Fruit fly (Drosophila melanogaster): ENCODE measurements around the gene CG8353.

The CG8353 gene

DNA sequence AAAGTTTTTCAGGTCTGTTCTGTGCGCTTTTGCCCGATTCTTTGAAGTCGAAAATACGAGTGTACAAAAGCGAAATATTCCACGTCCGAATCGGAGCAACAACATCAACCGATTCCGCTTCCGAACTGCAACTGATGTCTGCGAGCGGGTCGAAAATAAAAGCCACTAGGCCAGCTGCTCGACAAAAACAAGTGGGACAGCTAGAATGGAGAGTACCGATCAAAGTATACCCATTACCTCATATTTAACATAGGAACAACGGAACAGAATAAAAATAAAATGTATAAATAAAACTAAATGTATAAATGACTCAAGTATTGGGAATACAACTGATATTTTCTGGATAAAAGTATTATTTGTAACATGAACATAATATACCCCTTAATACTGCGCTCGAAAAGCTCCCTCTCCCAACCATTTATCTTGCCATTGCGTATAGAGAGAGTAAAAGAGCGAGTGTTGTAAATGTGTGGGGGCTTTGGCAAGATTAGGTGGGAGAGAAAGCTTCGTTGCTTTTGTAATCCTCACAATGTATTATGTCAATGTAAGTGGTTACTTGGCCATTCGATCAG, 8.8 kb upstream of the CG8353 start, which contains the start of gene SLC5A11:
SLC5A11 (minus strand) TSS at position 137 of the 572 bp plus-strand sequence.
- 0 out of 3 replicates have a peak, but pooled peaks have one; percentile 63 for TF ChIP-seq z (GFP tag; IDR thresholded peaks at IDR 0.05)
- TF ChIP-seq crc (GFP tag; optimal IDR thresholded peaks at IDR 0.05), result peak; percentile 83
- TF ChIP-seq Vsx1 (GFP tag; optimal IDR thresholded peaks at IDR 0.05), result peak; percentile 95
- TF ChIP-seq fd102C (GFP tag; optimal IDR thresholded peaks at IDR 0.05), result no peak
- TF ChIP-seq Rx (GFP tag; IDR thresholded peaks at IDR 0.05), result peak; percentile 85
- peak; percentile 68 for TF ChIP-seq cg (GFP tag; optimal IDR thresholded peaks at IDR 0.05)
- peak; percentile 100 for TF ChIP-seq seq (GFP tag; IDR thresholded peaks at IDR 0.05)
- TF ChIP-seq peb (GFP tag; IDR thresholded peaks at IDR 0.05), result peak; percentile 98
- TF ChIP-seq CG8478 (optimal IDR thresholded peaks at IDR 0.05), result no peak
- TF ChIP-seq toy (GFP tag; IDR thresholded peaks at IDR 0.05), result peak; percentile 94
- TF ChIP-seq CG9932 (GFP tag; IDR thresholded peaks at IDR 0.05), result peak; percentile 96
- peak; percentile 74 for TF ChIP-seq CG6654 (GFP tag; optimal IDR thresholded peaks at IDR 0.05)
- TF ChIP-seq psq (GFP tag; optimal IDR thresholded peaks at IDR 0.05), result peak; percentile 96
- TF ChIP-seq CG16813 (GFP tag; IDR thresholded peaks at IDR 0.05; ENCODE audit: partially characterized antibody), result no peak
- TF ChIP-seq Six4 (GFP tag; optimal IDR thresholded peaks at IDR 0.05), result peak; percentile 97
- TF ChIP-seq CG9797 (GFP tag; optimal IDR thresholded peaks at IDR 0.05), result peak; percentile 19
- TF ChIP-seq lbe (GFP tag; optimal IDR thresholded peaks at IDR 0.05), result peak; percentile 99
- TF ChIP-seq sd (tag; optimal IDR thresholded peaks at IDR 0.05), result peak; percentile 99
- peak; percentile 97 for TF ChIP-seq tup (GFP tag; optimal IDR thresholded peaks at IDR 0.05)
- peak; percentile 95 for TF ChIP-seq CG2120 (GFP tag; optimal IDR thresholded peaks at IDR 0.05)
- peak; percentile 96 for TF ChIP-seq Blimp-1 (GFP tag; optimal IDR thresholded peaks at IDR 0.05)
- peak; percentile 81 for TF ChIP-seq CG4707 (GFP tag; optimal IDR thresholded peaks at IDR 0.05)
- TF ChIP-seq CG10267 (tag; optimal IDR thresholded peaks at IDR 0.05), result peak; percentile 97
- TF ChIP-seq bsh (GFP tag; optimal IDR thresholded peaks at IDR 0.05), result peak; percentile 95 to 100
- peak; percentile 96 for TF ChIP-seq ind (GFP tag; optimal IDR thresholded peaks at IDR 0.05)
- peak; percentile 96 for TF ChIP-seq Asciz (GFP tag; optimal IDR thresholded peaks at IDR 0.05)
- peak; percentile 83 for TF ChIP-seq CG1603 (tag; optimal IDR thresholded peaks at IDR 0.05)
- TF ChIP-seq CG4404 (GFP tag; IDR thresholded peaks at IDR 0.05), result peak; percentile 85
- no peak for TF ChIP-seq Dfd (GFP tag; optimal IDR thresholded peaks at IDR 0.05)
- peak; percentile 73 for TF ChIP-seq CG9609 (GFP tag; optimal IDR thresholded peaks at IDR 0.05)
- peak; percentile 82 for TF ChIP-seq kay (GFP tag; optimal IDR thresholded peaks at IDR 0.05)
- TF ChIP-seq CG31224 (GFP tag; IDR thresholded peaks at IDR 0.05), result peak; percentile 93
- peak; percentile 87 for TF ChIP-seq fd64A (GFP tag; optimal IDR thresholded peaks at IDR 0.05)
- peak; percentile 94 for TF ChIP-seq zfh1 (GFP tag; IDR thresholded peaks at IDR 0.05)
- TF ChIP-seq ato (GFP tag; IDR thresholded peaks at IDR 0.05; ENCODE audit: partially characterized antibody), result no peak
- no peak for TF ChIP-seq yki (optimal IDR thresholded peaks at IDR 0.05)
- no peak for TF ChIP-seq CG2129 (GFP tag; IDR thresholded peaks at IDR 0.05; ENCODE audit: partially characterized antibody)
- peak; percentile 95 for TF ChIP-seq CG32772 (GFP tag; IDR thresholded peaks at IDR 0.05)
- TF ChIP-seq ara (GFP tag; IDR thresholded peaks at IDR 0.05), result peak; percentile 94
- TF ChIP-seq Nf-YB (GFP tag; optimal IDR thresholded peaks at IDR 0.05), result peak; percentile 85
- peak; percentile 41 for TF ChIP-seq Bteb2 (GFP tag; optimal IDR thresholded peaks at IDR 0.05)
- peak; percentile 99 for TF ChIP-seq sisA (GFP tag; IDR thresholded peaks at IDR 0.05)
- peak; percentile 59 for TF ChIP-seq CG15479 (GFP tag; optimal IDR thresholded peaks at IDR 0.05)
- TF ChIP-seq CG4360 (GFP tag; IDR thresholded peaks at IDR 0.05), result peak; percentile 78
- TF ChIP-seq sens (GFP tag), result peak; percentile 84
- peak; percentile 98 for TF ChIP-seq CG12155 (GFP tag; optimal IDR thresholded peaks at IDR 0.05)
- peak; percentile 92 for TF ChIP-seq CG11696 (GFP tag; IDR thresholded peaks at IDR 0.05)
- no peak for TF ChIP-seq Kr (GFP tag; optimal IDR thresholded peaks at IDR 0.05)
- TF ChIP-seq Nf-YA (GFP tag; IDR thresholded peaks at IDR 0.05), result peak; percentile 77
- peak; percentile 96 for TF ChIP-seq scrt (GFP tag; optimal IDR thresholded peaks at IDR 0.05)
- peak; percentile 60 to 66 for TF ChIP-seq chif (GFP tag; optimal IDR thresholded peaks at IDR 0.05)

Data from whole organism, embryonic.